Fruit fly (Drosophila melanogaster): Measurements from ENCODE around the gene CG5068.

DNA sequence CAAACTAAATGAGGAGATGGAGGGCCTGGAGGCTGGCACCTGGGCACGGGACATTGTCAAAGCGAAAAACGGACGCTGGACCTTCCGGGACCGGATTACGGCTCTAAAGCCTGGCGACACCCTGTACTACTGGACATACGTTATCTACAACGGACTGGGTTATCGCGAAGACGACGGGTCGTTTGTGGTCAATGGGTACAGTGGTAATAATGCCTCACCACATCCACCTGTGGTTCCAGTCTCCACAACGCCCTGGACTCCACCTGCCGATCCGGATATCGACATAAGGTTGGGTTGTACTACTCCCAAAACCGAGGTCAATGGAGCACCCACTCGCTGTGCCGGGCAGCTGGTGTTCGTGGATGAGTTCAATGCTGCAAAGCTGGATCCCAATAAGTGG lies 31.3 kb upstream of the CG5068 start:
- no peak for TF ChIP-seq CG34406 (GFP tag; optimal IDR thresholded peaks at IDR 0.05)
- TF ChIP-seq pdm3 (GFP tag; optimal IDR thresholded peaks at IDR 0.05): no peak
- TF ChIP-seq CG4318 (GFP tag; optimal IDR thresholded peaks at IDR 0.05): no peak
- TF ChIP-seq CG9139 (GFP tag; optimal IDR thresholded peaks at IDR 0.05): no peak
- TF ChIP-seq Sox15 (GFP tag; optimal IDR thresholded peaks at IDR 0.05): no peak
- no peak for TF ChIP-seq CG6163 (GFP tag; IDR thresholded peaks at IDR 0.05)
- TF ChIP-seq CG3919 (GFP tag; optimal IDR thresholded peaks at IDR 0.05): no peak
- TF ChIP-seq CG6276 (GFP tag; optimal IDR thresholded peaks at IDR 0.05): no peak

Measured in whole organism, prepupa.